Fruit fly (Drosophila melanogaster) S2 (cell line): ENCODE data around the gene Arfip.

Source experiments
- CG8478 ChIP-seq: fragments of >200 bp; optimal IDR thresholded peaks from 2 replicates; lab custom pipeline; 2018
- CTCF ChIP-seq, 2 experiments: fragments of >200 bp; optimal IDR thresholded peaks; 2 replicates each; lab custom pipeline; 2018

dm6 chr3R:11198062-11198472, 36.7 kb downstream of the Arfip start:
- no peak for TF ChIP-seq CTCF (optimal IDR thresholded peaks at IDR 0.05; lab: Kevin White, UChicago)
- TF ChIP-seq CG8478, result no peak
